Worm (Caenorhabditis elegans): Measurements from ENCODE around the gene far-2.

far-2 gene

DNA sequence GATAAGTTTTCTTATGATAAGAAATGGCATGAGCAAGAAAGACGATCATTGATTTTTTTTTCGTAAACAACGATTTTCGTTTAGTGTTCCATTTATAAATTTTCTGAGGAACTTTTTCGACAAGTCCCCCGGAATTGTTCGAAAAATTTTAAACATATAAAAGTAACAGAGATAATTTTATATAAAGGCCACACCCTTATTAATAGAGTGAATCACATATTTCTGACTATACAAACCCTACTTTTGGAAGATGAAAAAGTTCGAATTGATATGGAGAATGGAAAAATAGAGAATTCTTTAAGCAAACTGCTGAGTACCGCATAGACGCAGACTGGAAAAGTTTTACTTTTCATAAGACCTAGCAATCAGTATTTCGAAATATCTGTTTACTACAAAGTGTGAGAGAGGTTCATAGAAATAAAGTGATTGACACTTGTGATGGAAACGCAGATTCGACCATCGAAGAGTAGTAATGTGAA is 30.5 kb upstream of the far-2 start (continued):
- TF ChIP-seq C06A6.2 (GFP tag; conservative IDR thresholded peaks at IDR 0.05) (peak; percentile 41; the same call in 1 of the 2 replicates), ceh-91 (GFP tag; IDR thresholded peaks at IDR 0.05) (no peak), lin-26 (GFP tag; IDR thresholded peaks at IDR 0.05) (no peak; the same call in 1 of the 2 replicates), dpl-1 (GFP tag; optimal IDR thresholded peaks at IDR 0.05) (peak; percentile 12), cebp-2 (GFP tag; IDR thresholded peaks at IDR 0.05) (no peak), let-607 (tag; optimal IDR thresholded peaks at IDR 0.05) (peak; percentile 58 to 64), ztf-22 (GFP tag; optimal IDR thresholded peaks at IDR 0.05) (peak; percentile 32), snpc-1.1 (tag; optimal IDR thresholded peaks at IDR 0.05; ENCODE audit: insufficient read depth) (no peak), ztf-6 (GFP tag; IDR thresholded peaks at IDR 0.05) (no peak), C17E4.6 (GFP tag; IDR thresholded peaks at IDR 0.05) (no peak), F10E7.11 (tag; optimal IDR thresholded peaks at IDR 0.05) (peak; percentile 85), K11D2.4 (GFP tag; IDR thresholded peaks at IDR 0.05) (peak; percentile 49), sptf-2 (GFP tag; optimal IDR thresholded peaks at IDR 0.05) (peak; percentile 8), zim-3 (tag; optimal IDR thresholded peaks at IDR 0.05) (peak; percentile 47), cebp-1 (GFP tag; IDR thresholded peaks at IDR 0.05) (peak; percentile 98), cebp-1 (tag; optimal IDR thresholded peaks at IDR 0.05) (peak; percentile 98), bed-1 (GFP tag; IDR thresholded peaks at IDR 0.05) (no peak), aptf-3 (GFP tag; IDR thresholded peaks at IDR 0.05) (0 out of 2 replicates have a peak, but pooled peaks have one; percentile 6), fkh-3 (tag; optimal IDR thresholded peaks at IDR 0.05) (no peak), F23B12.7 (tag; optimal IDR thresholded peaks at IDR 0.05; ENCODE audit: insufficient read depth) (peak; percentile 89), K12H6.12 (tag; optimal IDR thresholded peaks at IDR 0.05) (peak; percentile 63), ztf-28 (GFP tag; IDR thresholded peaks at IDR 0.05) (no peak), nfyb-1 (GFP tag; IDR thresholded peaks at IDR 0.05) (peak; percentile 90), ZK185.1 (tag; optimal IDR thresholded peaks at IDR 0.05; ENCODE audit: poor library complexity, severe bottlenecking) (no peak), ceh-79 (tag; optimal IDR thresholded peaks at IDR 0.05) (no peak), gei-17 (GFP tag; optimal IDR thresholded peaks at IDR 0.05) (peak; percentile 48), snpc-4 (GFP tag; optimal IDR thresholded peaks at IDR 0.05) (no peak), snpc-4 (tag; optimal IDR thresholded peaks at IDR 0.05) (peak in 2 of 4 experiments; percentile 23 to 46), F49E8.2 (tag; optimal IDR thresholded peaks at IDR 0.05; ENCODE audit: insufficient read depth) (no peak), B0261.1 (tag; optimal IDR thresholded peaks at IDR 0.05) (peak; percentile 33), tlf-1 (GFP tag; optimal IDR thresholded peaks at IDR 0.05) (peak; percentile 76), F57C9.4 (tag; optimal IDR thresholded peaks at IDR 0.05) (peak; percentile 37), somi-1 (GFP tag; optimal IDR thresholded peaks at IDR 0.05) (peak; percentile 85), xnd-1 (tag; optimal IDR thresholded peaks at IDR 0.05) (no peak), unc-130 (GFP tag; optimal IDR thresholded peaks at IDR 0.05) (no peak), F55B11.4 (tag; optimal IDR thresholded peaks at IDR 0.05; ENCODE audit: borderline replicate concordance, insufficient read depth) (no peak), ztf-26 (tag; optimal IDR thresholded peaks at IDR 0.05) (peak; percentile 87), him-1 (tag; optimal IDR thresholded peaks at IDR 0.05) (no peak), hrde-1 (tag; optimal IDR thresholded peaks at IDR 0.05; ENCODE audit: borderline replicate concordance) (no peak), hlh-26 (GFP tag; conservative IDR thresholded peaks at IDR 0.05) (no peak), ztf-18 (tag; optimal IDR thresholded peaks at IDR 0.05) (peak; percentile 53), efl-1 (GFP tag; optimal IDR thresholded peaks at IDR 0.05) (no peak), attf-5 (GFP tag; optimal IDR thresholded peaks at IDR 0.05) (peak; percentile 89), B0336.3 (GFP tag; IDR thresholded peaks at IDR 0.05) (peak; percentile 63; the same call in 1 of the 2 replicates), pha-4 (tag; optimal IDR thresholded peaks at IDR 0.05) (peak; percentile 6), hmg-20 (GFP tag; IDR thresholded peaks at IDR 0.05) (no peak), lin-35 (GFP tag; optimal IDR thresholded peaks at IDR 0.05) (peak in 1 of 3 experiments; percentile 15), zfh-2 (GFP tag; conservative IDR thresholded peaks at IDR 0.05) (no peak)

All from whole organism, young adult.